Worm (Caenorhabditis elegans) whole organism, L4 larva: Measurements from ENCODE around the gene lact-6.

ENCODE experiments used
- Y48G9A.11 ChIP-seq: fragments of 200-800 bp; sonication (Bioruptor generic); IDR thresholded peaks from 2 replicates; pipeline ENCODE4 v1.3.6; 2022; ENCODE audit warnings: missing genetic modification reagents, missing genetic modification characterization, missing compliant biosample characterization
- ama-1 ChIP-seq: fragments of 150-350 bp; optimal IDR thresholded peaks from 2 replicates; lab custom pipeline; 2014; ENCODE audit warnings: inconsistent platforms, mixed read lengths
- snpc-4 ChIP-seq: fragments of 150-350 bp; optimal IDR thresholded peaks from 2 replicates; lab custom pipeline; 2014; ENCODE audit warnings: missing biosample characterization, missing genetic modification characterization

ce11 chrIV:17417723-17418122, 13.5 kb downstream of the lact-6 start, which contains the start of gene npr-26:
- no peak for TF ChIP-seq Y48G9A.11 (GFP tag; lab: Robert Waterston, UW)
- TF ChIP-seq snpc-4 (tag; lab: Kevin White, UChicago): no peak
- no peak for TF ChIP-seq ama-1 (lab: Kevin White, UChicago)
